Fruit fly (Drosophila melanogaster) whole organism, embryonic: ENCODE results near the gene SdhC.

Experiments used
- B-H1 ChIP-seq: fragments of 200-800 bp; sonication (Bioruptor generic); IDR thresholded peaks from 3 replicates; pipeline ENCODE4 v1.3.6; 2022; ENCODE audit warnings: missing biosample characterization, missing genetic modification characterization
- C15 ChIP-seq: fragments of 200-800 bp; sonication (Bioruptor generic); IDR thresholded peaks from 3 replicates; pipeline ENCODE4 v1.3.6; 2022; ENCODE audit warnings: missing biosample characterization, missing genetic modification characterization
- CG10321 ChIP-seq: fragments of 200-800 bp; sonication (Bioruptor generic); IDR thresholded peaks from 2 replicates; pipeline ENCODE4 v1.3.6; 2022; ENCODE audit warnings: missing biosample characterization, missing genetic modification characterization
- CG11695 ChIP-seq: fragments of 200-800 bp; sonication (Bioruptor generic); IDR thresholded peaks from 3 replicates; pipeline ENCODE4 v1.3.6; 2022; ENCODE audit warnings: missing biosample characterization, missing genetic modification characterization
- CG12219 ChIP-seq: fragments of 200-800 bp; sonication (Bioruptor generic); optimal IDR thresholded peaks from 3 replicates; lab custom pipeline; 2018; ENCODE audit warnings: missing biosample characterization, mild to moderate bottlenecking, missing genetic modification characterization
- CG13624 ChIP-seq: fragments of 200-800 bp; sonication (Bioruptor generic); optimal IDR thresholded peaks from 2 replicates; lab custom pipeline; 2016; ENCODE audit warnings: missing biosample characterization, missing genetic modification characterization
- CG14441 ChIP-seq: fragments of 200-800 bp; sonication (Bioruptor generic); IDR thresholded peaks from 2 replicates; pipeline ENCODE4 v1.3.6; 2022; ENCODE audit warnings: missing biosample characterization, missing genetic modification characterization
- CG14965 ChIP-seq: fragments of 200-800 bp; sonication (Bioruptor generic); optimal IDR thresholded peaks from 2 replicates; lab custom pipeline; 2016; ENCODE audit warnings: missing biosample characterization, missing genetic modification characterization, borderline replicate concordance
- CG1603 ChIP-seq: fragments of 200-800 bp; sonication (Bioruptor generic); optimal IDR thresholded peaks from 2 replicates; lab custom pipeline; 2019; ENCODE audit warnings: missing biosample characterization, mild to moderate bottlenecking, missing genetic modification characterization, moderate library complexity
- CG16813 ChIP-seq: fragments of 200-800 bp; sonication (Bioruptor generic); IDR thresholded peaks from 3 replicates; pipeline ENCODE4 v1.3.6; 2022; ENCODE audit warnings: missing biosample characterization, missing genetic modification characterization; ENCODE audit not compliant: partially characterized antibody
- CG1792 ChIP-seq: fragments of 200-800 bp; sonication (Bioruptor generic); optimal IDR thresholded peaks from 2 replicates; lab custom pipeline; 2016; ENCODE audit warnings: missing biosample characterization, missing genetic modification characterization
- CG18599 ChIP-seq: fragments of 200-800 bp; sonication (Bioruptor generic); optimal IDR thresholded peaks from 3 replicates; lab custom pipeline; 2017; ENCODE audit warnings: missing biosample characterization, missing genetic modification characterization, mild to moderate bottlenecking, moderate library complexity, missing genetic modification reagents
- CG3163 ChIP-seq: fragments of 200-800 bp; sonication (Bioruptor generic); optimal IDR thresholded peaks from 3 replicates; lab custom pipeline; 2016; ENCODE audit warnings: missing biosample characterization, missing genetic modification characterization
- CG32532 ChIP-seq: fragments of 200-800 bp; sonication (Bioruptor generic); IDR thresholded peaks from 2 replicates; pipeline ENCODE4 v1.3.6; 2022; ENCODE audit warnings: missing biosample characterization, missing genetic modification characterization
- CG33213 ChIP-seq: fragments of 200-800 bp; sonication (Bioruptor generic); optimal IDR thresholded peaks from 3 replicates; lab custom pipeline; 2016; ENCODE audit warnings: missing biosample characterization, missing genetic modification characterization
- CG3407 ChIP-seq: fragments of 200-800 bp; sonication (Bioruptor generic); optimal IDR thresholded peaks from 2 replicates; lab custom pipeline; 2018; ENCODE audit warnings: missing biosample characterization, mild to moderate bottlenecking, missing genetic modification characterization
- CG34376 ChIP-seq: fragments of 200-800 bp; sonication (Bioruptor generic); optimal IDR thresholded peaks from 2 replicates; lab custom pipeline; 2018; ENCODE audit warnings: missing biosample characterization, mild to moderate bottlenecking, missing genetic modification characterization
- CG4328 ChIP-seq: fragments of 200-800 bp; sonication (Bioruptor generic); optimal IDR thresholded peaks from 3 replicates; lab custom pipeline; 2017; ENCODE audit warnings: missing biosample characterization, missing genetic modification reagents, missing genetic modification characterization
- CG4360 ChIP-seq: fragments of 200-800 bp; sonication (Bioruptor generic); IDR thresholded peaks from 2 replicates; pipeline ENCODE4 v1.3.6; 2022; ENCODE audit warnings: missing biosample characterization, missing genetic modification characterization
- CG6791 ChIP-seq: fragments of 200-800 bp; sonication (Bioruptor generic); IDR thresholded peaks from 3 replicates; pipeline ENCODE4 v1.3.6; 2022; ENCODE audit warnings: missing biosample characterization, missing genetic modification characterization; ENCODE audit not compliant: partially characterized antibody
- CG8944 ChIP-seq: fragments of 200-800 bp; sonication (Bioruptor generic); optimal IDR thresholded peaks from 3 replicates; lab custom pipeline; 2016; ENCODE audit warnings: missing biosample characterization, missing genetic modification characterization
- CG9727 ChIP-seq: fragments of 200-800 bp; sonication (Bioruptor generic); optimal IDR thresholded peaks from 3 replicates; lab custom pipeline; 2017; ENCODE audit warnings: missing biosample characterization, mild to moderate bottlenecking, missing genetic modification characterization
- CG9932 ChIP-seq: fragments of 200-800 bp; sonication (Bioruptor generic); IDR thresholded peaks from 2 replicates; pipeline ENCODE4 v1.3.6; 2022; ENCODE audit warnings: missing biosample characterization, missing genetic modification characterization
- CrebB ChIP-seq: fragments of 200-800 bp; sonication (Bioruptor generic); optimal IDR thresholded peaks from 3 replicates; lab custom pipeline; 2018; ENCODE audit warnings: missing biosample characterization, mild to moderate bottlenecking, missing genetic modification characterization
- D19A ChIP-seq: fragments of 200-800 bp; optimal IDR thresholded peaks from 3 replicates; lab custom pipeline; 2019; ENCODE audit warnings: missing biosample characterization, mild to moderate bottlenecking, missing genetic modification characterization, moderate library complexity
- D19B ChIP-seq: fragments of 200-800 bp; sonication (Bioruptor generic); optimal IDR thresholded peaks from 2 replicates; lab custom pipeline; 2017; ENCODE audit warnings: missing biosample characterization, mild to moderate bottlenecking, missing genetic modification characterization
- Dfd ChIP-seq, 2 experiments: fragments of >200 bp; optimal IDR thresholded peaks; 2 replicates each; lab custom pipeline; 2017; ENCODE audit warnings: missing biosample characterization in 2 of 2, missing genetic modification characterization in 2 of 2
- E2f2 ChIP-seq: fragments of 200-800 bp; sonication (Bioruptor generic); IDR thresholded peaks from 2 replicates; pipeline ENCODE4 v1.3.6; 2022; ENCODE audit warnings: missing biosample characterization, missing genetic modification characterization
- ERR ChIP-seq: fragments of 200-800 bp; sonication (Bioruptor generic); optimal IDR thresholded peaks from 2 replicates; lab custom pipeline; 2016; ENCODE audit warnings: missing biosample characterization, missing genetic modification characterization
- Gug ChIP-seq: fragments of 200-800 bp; sonication (Bioruptor generic); IDR thresholded peaks from 4 replicates; pipeline ENCODE4 v1.3.6; 2022; ENCODE audit warnings: missing biosample characterization, missing genetic modification characterization
- Hsf ChIP-seq: fragments of 200-800 bp; sonication (Bioruptor generic); optimal IDR thresholded peaks from 3 replicates; lab custom pipeline; 2016; ENCODE audit warnings: missing biosample characterization, missing genetic modification characterization
- MBD-R2 ChIP-seq: fragments of 200-800 bp; sonication (Bioruptor generic); IDR thresholded peaks from 2 replicates; pipeline ENCODE4 v1.3.6; 2022; ENCODE audit warnings: missing biosample characterization, missing genetic modification characterization
- MTF-1 ChIP-seq: fragments of 200-800 bp; sonication (Bioruptor generic); optimal IDR thresholded peaks from 2 replicates; lab custom pipeline; 2018; ENCODE audit warnings: missing biosample characterization, mild to moderate bottlenecking, missing genetic modification characterization, borderline replicate concordance
- Meics ChIP-seq: fragments of 200-800 bp; sonication (Bioruptor generic); optimal IDR thresholded peaks from 2 replicates; lab custom pipeline; 2017; ENCODE audit warnings: missing biosample characterization, mild to moderate bottlenecking, missing genetic modification characterization
- NFAT ChIP-seq: fragments of 200-800 bp; sonication (Bioruptor generic); IDR thresholded peaks from 2 replicates; pipeline ENCODE4 v1.3.6; 2022; ENCODE audit warnings: missing biosample characterization, missing genetic modification characterization
- Sox100B ChIP-seq: fragments of 200-800 bp; sonication (Bioruptor generic); optimal IDR thresholded peaks from 3 replicates; lab custom pipeline; 2018; ENCODE audit warnings: missing biosample characterization, mild to moderate bottlenecking, missing genetic modification characterization
- Sox102F ChIP-seq: fragments of 200-800 bp; sonication (Bioruptor generic); optimal IDR thresholded peaks from 2 replicates; lab custom pipeline; 2018; ENCODE audit warnings: missing biosample characterization, mild to moderate bottlenecking, missing genetic modification characterization, moderate library complexity
- Taf1 ChIP-seq: fragments of 200-800 bp; sonication (Bioruptor generic); IDR thresholded peaks from 2 replicates; pipeline ENCODE4 v1.3.6; 2022; ENCODE audit warnings: missing biosample characterization, missing genetic modification characterization
- Trl ChIP-seq, 3 experiments: fragments of >200 bp in 2 of 3; fragments of 200-800 bp in 1 of 3; sonication (Bioruptor generic) in 1 of 3; optimal IDR thresholded peaks; 2 replicates in 1 of 3; 3 replicates in 2 of 3; lab custom pipeline; 2016 to 2017; ENCODE audit warnings: missing biosample characterization in 1 of 3, missing genetic modification characterization in 1 of 3
- Xrp1 ChIP-seq: fragments of 200-800 bp; sonication (Bioruptor generic); IDR thresholded peaks from 2 replicates; pipeline ENCODE4 v1.3.6; 2022; ENCODE audit warnings: missing biosample characterization, missing genetic modification characterization
- ara ChIP-seq: fragments of 200-800 bp; sonication (Bioruptor generic); IDR thresholded peaks from 2 replicates; pipeline ENCODE4 v1.3.6; 2022; ENCODE audit warnings: missing biosample characterization, missing genetic modification characterization
- az2 ChIP-seq: fragments of 200-800 bp; sonication (Bioruptor generic); optimal IDR thresholded peaks from 3 replicates; lab custom pipeline; 2016; ENCODE audit warnings: missing biosample characterization, missing genetic modification characterization
- dysf ChIP-seq: fragments of 200-800 bp; sonication (Bioruptor generic); IDR thresholded peaks from 3 replicates; pipeline ENCODE4 v1.3.6; 2022; ENCODE audit warnings: missing biosample characterization, missing genetic modification characterization
- eve ChIP-seq, 2 experiments: fragments of >200 bp; optimal IDR thresholded peaks; 2 replicates each; lab custom pipeline; 2017; ENCODE audit warnings: missing biosample characterization in 2 of 2, missing genetic modification characterization in 2 of 2
- gcm ChIP-seq: fragments of 200-800 bp; sonication (Bioruptor generic); optimal IDR thresholded peaks from 2 replicates; lab custom pipeline; 2019; ENCODE audit warnings: missing biosample characterization, mild to moderate bottlenecking, missing genetic modification characterization, moderate library complexity
- gcm2 ChIP-seq: fragments of 200-800 bp; sonication (Bioruptor generic); optimal IDR thresholded peaks from 2 replicates; lab custom pipeline; 2016; ENCODE audit warnings: missing biosample characterization, missing genetic modification characterization
- nerfin-1 ChIP-seq: fragments of 200-800 bp; sonication (Bioruptor generic); optimal IDR thresholded peaks from 3 replicates; lab custom pipeline; 2019; ENCODE audit warnings: missing biosample characterization, mild to moderate bottlenecking, missing genetic modification characterization, moderate library complexity
- nmo ChIP-seq: fragments of 200-800 bp; sonication (Bioruptor generic); optimal IDR thresholded peaks from 2 replicates; lab custom pipeline; 2018; ENCODE audit warnings: missing biosample characterization, mild to moderate bottlenecking, missing genetic modification characterization, moderate library complexity
- otp ChIP-seq: fragments of 200-800 bp; sonication (Bioruptor generic); IDR thresholded peaks from 3 replicates; pipeline ENCODE4, ENCODE4 v1.3.6; 2022; ENCODE audit warnings: missing biosample characterization, missing genetic modification characterization
- tll ChIP-seq, 2 experiments: fragments of 200-800 bp in 1 of 2; fragments of >200 bp in 1 of 2; sonication (Bioruptor generic) in 1 of 2; optimal IDR thresholded peaks; 2 replicates each; lab custom pipeline; 2017 to 2019; ENCODE audit warnings: missing biosample characterization in 2 of 2, missing genetic modification characterization in 2 of 2, mild to moderate bottlenecking in 1 of 2, moderate library complexity in 1 of 2
- unpg ChIP-seq: fragments of 200-800 bp; sonication (Bioruptor generic); optimal IDR thresholded peaks from 3 replicates; lab custom pipeline; 2018; ENCODE audit warnings: missing biosample characterization, mild to moderate bottlenecking, missing genetic modification characterization, moderate library complexity
- zf30C ChIP-seq: fragments of 200-800 bp; sonication (Bioruptor generic); optimal IDR thresholded peaks from 3 replicates; lab custom pipeline; 2018; ENCODE audit warnings: missing biosample characterization, mild to moderate bottlenecking, missing genetic modification characterization

SdhC gene

DNA sequence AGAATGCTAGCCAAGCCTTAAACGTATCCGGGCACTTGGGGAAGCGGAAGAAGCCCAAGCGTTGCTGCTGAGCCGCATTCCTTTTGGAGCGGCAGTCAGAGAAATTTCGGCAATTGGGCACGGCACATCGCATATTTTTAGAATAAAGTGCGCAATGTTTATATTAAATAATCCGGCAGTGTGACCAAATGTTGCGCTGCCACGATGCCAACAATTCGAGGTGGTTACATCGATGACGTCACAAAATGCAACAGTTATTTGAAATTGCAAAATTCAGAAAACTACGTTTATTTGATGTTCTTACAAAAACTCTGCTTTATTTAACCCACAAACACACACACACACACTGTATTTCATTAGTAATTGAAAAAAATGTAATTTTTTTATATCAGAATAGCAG, 10.2 kb upstream of the SdhC start, which contains the start of gene CG6689 (continued):
- TF ChIP-seq CG14441 (GFP tag; lab: Robert Waterston, UW) = no peak
- no peak for TF ChIP-seq D19B (GFP tag; lab: Kevin White, UChicago)
- TF ChIP-seq CG10321 (GFP tag; lab: Robert Waterston, UW) = no peak
- TF ChIP-seq CG4328 (GFP tag; lab: Kevin White, UChicago) = no peak
- TF ChIP-seq unpg = no peak
- TF ChIP-seq CG13624 (GFP tag; lab: Kevin White, UChicago) = peak; percentile 77
- TF ChIP-seq Dfd (GFP tag; optimal IDR thresholded peaks at IDR 0.05; lab: Kevin White, UChicago) = no peak
- peak; percentile 51 for TF ChIP-seq CG1603
- TF ChIP-seq MTF-1 (GFP tag; lab: Kevin White, UChicago) = peak; percentile 5
- TF ChIP-seq CG32532 (GFP tag; lab: Robert Waterston, UW) = no peak
- TF ChIP-seq Sox102F = no peak
- TF ChIP-seq nerfin-1 (tag; lab: Kevin White, UChicago) = no peak
- no peak for TF ChIP-seq Trl (optimal IDR thresholded peaks at IDR 0.05; lab: Kevin White, UChicago)
- no peak for TF ChIP-seq Trl (GFP tag; optimal IDR thresholded peaks at IDR 0.05; lab: Kevin White, UChicago)
- no peak for TF ChIP-seq ERR (GFP tag; lab: Kevin White, UChicago)
- no peak for TF ChIP-seq NFAT (GFP tag; lab: Robert Waterston, UW)
- TF ChIP-seq CG11695 = no peak
- TF ChIP-seq az2 (GFP tag; lab: Kevin White, UChicago) = no peak
- no peak for TF ChIP-seq CG12219 (GFP tag; lab: Kevin White, UChicago)
- TF ChIP-seq dysf = no peak
- TF ChIP-seq D19A (tag; lab: Kevin White, UChicago) = peak; percentile 3
- TF ChIP-seq Gug (GFP tag; lab: Robert Waterston, UW) = no peak
- TF ChIP-seq CG14965 (GFP tag; lab: Kevin White, UChicago) = no peak
- TF ChIP-seq Hsf = no peak
- no peak for TF ChIP-seq CG16813
- no peak for TF ChIP-seq CG9727
- no peak for TF ChIP-seq ara (GFP tag; lab: Robert Waterston, UW)
- TF ChIP-seq eve (GFP tag; optimal IDR thresholded peaks at IDR 0.05; lab: Kevin White, UChicago) = no peak
- no peak for TF ChIP-seq tll (GFP tag; optimal IDR thresholded peaks at IDR 0.05; lab: Kevin White, UChicago)
- no peak for TF ChIP-seq CG3407 (GFP tag; lab: Kevin White, UChicago)
- no peak for TF ChIP-seq Sox100B (GFP tag; lab: Kevin White, UChicago)
- TF ChIP-seq gcm2 (GFP tag; lab: Kevin White, UChicago) = no peak
- TF ChIP-seq CG3163 = no peak
- peak; percentile 77 for TF ChIP-seq E2f2
- no peak for TF ChIP-seq CG6791 (GFP tag; lab: Robert Waterston, UW)
- TF ChIP-seq zf30C (GFP tag; lab: Kevin White, UChicago) = no peak
- no peak for TF ChIP-seq Taf1 (GFP tag; lab: Robert Waterston, UW)
- TF ChIP-seq MBD-R2 = peak; percentile 94
- no peak for TF ChIP-seq CG18599 (GFP tag; lab: Kevin White, UChicago)
- TF ChIP-seq B-H1 (GFP tag; lab: Robert Waterston, UW) = no peak
- no peak for TF ChIP-seq Xrp1
- TF ChIP-seq CG1792 (GFP tag; lab: Kevin White, UChicago) = no peak
- peak; percentile 49 for TF ChIP-seq CG34376 (GFP tag; lab: Kevin White, UChicago)
- no peak for TF ChIP-seq CG9932 (GFP tag; lab: Robert Waterston, UW)
- TF ChIP-seq CG4360 (GFP tag; lab: Robert Waterston, UW) = no peak
- TF ChIP-seq CG33213 (GFP tag; lab: Kevin White, UChicago) = peak; percentile 9
- TF ChIP-seq CrebB (tag; lab: Kevin White, UChicago) = peak; percentile 8
- no peak for TF ChIP-seq Meics (GFP tag; lab: Kevin White, UChicago)
- no peak for TF ChIP-seq CG8944 (GFP tag; lab: Kevin White, UChicago)
- TF ChIP-seq nmo (GFP tag; lab: Kevin White, UChicago) = peak; percentile 19
- no peak for TF ChIP-seq gcm
- TF ChIP-seq C15 (GFP tag; lab: Robert Waterston, UW) = no peak
- no peak for TF ChIP-seq otp (GFP tag; lab: Robert Waterston, UW)
